Fruit fly (Drosophila melanogaster) whole organism, embryonic: ENCODE data around the gene CG7550.

Experiments
- CG10267 ChIP-seq: fragments of 200-800 bp; sonication (Bioruptor generic); optimal IDR thresholded peaks from 2 replicates; lab custom pipeline; 2018; ENCODE audit warnings: missing biosample characterization, mild to moderate bottlenecking, missing genetic modification characterization, moderate library complexity
- CG10543 ChIP-seq: fragments of 200-800 bp; sonication (Bioruptor generic); optimal IDR thresholded peaks from 3 replicates; lab custom pipeline; 2017; ENCODE audit warnings: missing biosample characterization, mild to moderate bottlenecking, missing genetic modification characterization, moderate library complexity
- CG11085 ChIP-seq: fragments of 200-800 bp; sonication (Bioruptor generic); IDR thresholded peaks from 2 replicates; pipeline ENCODE4 v1.3.6; 2022; ENCODE audit warnings: missing biosample characterization, missing genetic modification characterization
- CG12071 ChIP-seq: fragments of 200-800 bp; sonication (Bioruptor generic); optimal IDR thresholded peaks from 3 replicates; lab custom pipeline; 2018; ENCODE audit warnings: missing biosample characterization, mild to moderate bottlenecking, missing genetic modification characterization
- CG12744 ChIP-seq: fragments of 200-800 bp; sonication (Bioruptor generic); optimal IDR thresholded peaks from 2 replicates; lab custom pipeline; 2016; ENCODE audit warnings: missing biosample characterization, missing genetic modification characterization
- CG12942 ChIP-seq: fragments of 200-800 bp; sonication (Bioruptor generic); optimal IDR thresholded peaks from 3 replicates; lab custom pipeline; 2016; ENCODE audit warnings: missing biosample characterization, missing genetic modification characterization
- CG13296 ChIP-seq: fragments of 200-800 bp; sonication (Bioruptor generic); optimal IDR thresholded peaks from 3 replicates; lab custom pipeline; 2018; ENCODE audit warnings: missing biosample characterization, mild to moderate bottlenecking, missing genetic modification characterization
- CG15011 ChIP-seq: fragments of 200-800 bp; sonication (Bioruptor generic); optimal IDR thresholded peaks from 3 replicates; lab custom pipeline; 2018; ENCODE audit warnings: missing biosample characterization, mild to moderate bottlenecking, missing genetic modification characterization
- CG16779 ChIP-seq: fragments of 200-800 bp; sonication (Bioruptor generic); IDR thresholded peaks from 2 replicates; pipeline ENCODE4 v1.3.6; 2022; ENCODE audit warnings: missing biosample characterization, missing genetic modification characterization
- CG17912 ChIP-seq: fragments of 200-800 bp; sonication (Bioruptor generic); optimal IDR thresholded peaks from 2 replicates; lab custom pipeline; 2018; ENCODE audit warnings: missing biosample characterization, mild to moderate bottlenecking, missing genetic modification characterization
- CG18764 ChIP-seq: fragments of 200-800 bp; sonication (Bioruptor generic); optimal IDR thresholded peaks from 3 replicates; lab custom pipeline; 2016; ENCODE audit warnings: missing biosample characterization, missing genetic modification characterization
- CG31441 ChIP-seq: fragments of 200-800 bp; sonication (Bioruptor generic); IDR thresholded peaks from 2 replicates; pipeline ENCODE4 v1.3.6; 2022; ENCODE audit warnings: missing biosample characterization, missing genetic modification characterization
- CG3847 ChIP-seq: fragments of 200-800 bp; sonication (Bioruptor generic); IDR thresholded peaks from 2 replicates; pipeline ENCODE4 v1.3.6; 2022; ENCODE audit warnings: missing biosample characterization, missing genetic modification characterization
- CG7372 ChIP-seq: fragments of 200-800 bp; sonication (Bioruptor generic); IDR thresholded peaks from 2 replicates; pipeline ENCODE4 v1.3.6; 2022; ENCODE audit warnings: missing biosample characterization, missing genetic modification characterization
- CG8281 ChIP-seq: fragments of 200-800 bp; sonication (Bioruptor generic); optimal IDR thresholded peaks from 2 replicates; lab custom pipeline; 2018; ENCODE audit warnings: missing biosample characterization, mild to moderate bottlenecking, missing genetic modification characterization, moderate library complexity
- CG8290 ChIP-seq, 3 experiments: fragments of 200-800 bp; sonication (Bioruptor generic); optimal IDR thresholded peaks; 2 replicates each; lab custom pipeline; 2016 to 2019; ENCODE audit warnings: missing biosample characterization in 3 of 3, missing genetic modification characterization in 3 of 3, mild to moderate bottlenecking in 2 of 3, moderate library complexity in 1 of 3
- CG9437 ChIP-seq: fragments of 200-800 bp; sonication (Bioruptor generic); optimal IDR thresholded peaks from 2 replicates; lab custom pipeline; 2018; ENCODE audit warnings: missing biosample characterization, mild to moderate bottlenecking, missing genetic modification characterization
- CG9817 ChIP-seq: fragments of 200-800 bp; sonication (Bioruptor generic); optimal IDR thresholded peaks from 2 replicates; lab custom pipeline; 2018; ENCODE audit warnings: missing biosample characterization, mild to moderate bottlenecking, missing genetic modification characterization, moderate library complexity
- D19B ChIP-seq: fragments of 200-800 bp; sonication (Bioruptor generic); optimal IDR thresholded peaks from 2 replicates; lab custom pipeline; 2017; ENCODE audit warnings: missing biosample characterization, mild to moderate bottlenecking, missing genetic modification characterization
- Dip2 ChIP-seq: fragments of 200-800 bp; sonication (Bioruptor generic); IDR thresholded peaks from 2 replicates; pipeline ENCODE4 v1.3.6; 2022; ENCODE audit warnings: missing biosample characterization, missing genetic modification characterization
- E2f1 ChIP-seq: fragments of 200-800 bp; sonication (Bioruptor generic); IDR thresholded peaks from 2 replicates; pipeline ENCODE4 v1.3.6; 2022; ENCODE audit warnings: missing biosample characterization, missing genetic modification characterization
- Eip74EF ChIP-seq, 2 experiments: fragments of 200-800 bp in 1 of 2; fragments of >200 bp in 1 of 2; sonication (Bioruptor generic) in 1 of 2; optimal IDR thresholded peaks; 2 replicates each; lab custom pipeline; 2017 to 2019; ENCODE audit warnings: missing biosample characterization in 2 of 2, missing genetic modification characterization in 2 of 2, mild to moderate bottlenecking in 1 of 2, moderate library complexity in 1 of 2
- Fer2 ChIP-seq: fragments of 200-800 bp; sonication (Bioruptor generic); optimal IDR thresholded peaks from 2 replicates; lab custom pipeline; 2018; ENCODE audit warnings: missing biosample characterization, mild to moderate bottlenecking, missing genetic modification characterization, moderate library complexity
- Lim3 ChIP-seq: fragments of 200-800 bp; sonication (Bioruptor generic); IDR thresholded peaks from 2 replicates; pipeline ENCODE4 v1.3.6; 2022; ENCODE audit warnings: missing biosample characterization, missing genetic modification characterization
- Neu2 ChIP-seq: fragments of 200-800 bp; sonication (Bioruptor generic); optimal IDR thresholded peaks from 3 replicates; lab custom pipeline; 2016; ENCODE audit warnings: missing biosample characterization, missing genetic modification characterization, borderline replicate concordance
- Scr ChIP-seq: fragments of 200-800 bp; sonication (Bioruptor generic); IDR thresholded peaks from 2 replicates; pipeline ENCODE4 v1.3.6; 2022; ENCODE audit warnings: missing biosample characterization, missing genetic modification characterization; ENCODE audit not compliant: partially characterized antibody
- Taf1 ChIP-seq: fragments of 200-800 bp; sonication (Bioruptor generic); IDR thresholded peaks from 2 replicates; pipeline ENCODE4 v1.3.6; 2022; ENCODE audit warnings: missing biosample characterization, missing genetic modification characterization
- ab ChIP-seq: fragments of 200-800 bp; sonication (Bioruptor generic); optimal IDR thresholded peaks from 2 replicates; lab custom pipeline; 2016; ENCODE audit warnings: missing biosample characterization, missing genetic modification characterization
- abd-A ChIP-seq: fragments of 200-800 bp; sonication (Bioruptor generic); optimal IDR thresholded peaks from 3 replicates; lab custom pipeline; 2019; ENCODE audit warnings: missing biosample characterization, mild to moderate bottlenecking, missing genetic modification characterization, moderate library complexity
- ash1 ChIP-seq: fragments of 200-800 bp; sonication (Bioruptor generic); optimal IDR thresholded peaks from 2 replicates; lab custom pipeline; 2018; ENCODE audit warnings: missing biosample characterization, mild to moderate bottlenecking, missing genetic modification characterization
- bab2 ChIP-seq: fragments of 200-800 bp; sonication (Bioruptor generic); optimal IDR thresholded peaks from 2 replicates; lab custom pipeline; 2016; ENCODE audit warnings: missing biosample characterization, missing genetic modification characterization
- bbx ChIP-seq: fragments of 200-800 bp; sonication (Bioruptor generic); IDR thresholded peaks from 2 replicates; pipeline ENCODE4 v1.3.6; 2022; ENCODE audit warnings: missing biosample characterization, missing genetic modification characterization; ENCODE audit not compliant: partially characterized antibody
- bowl ChIP-seq: fragments of 200-800 bp; sonication (Bioruptor generic); IDR thresholded peaks from 2 replicates; pipeline ENCODE4 v1.3.6; 2022; ENCODE audit warnings: missing biosample characterization, missing genetic modification characterization
- chif ChIP-seq, 2 experiments: fragments of 200-800 bp; sonication (Bioruptor generic); optimal IDR thresholded peaks; 3 replicates each; lab custom pipeline; 2016; ENCODE audit warnings: missing biosample characterization in 2 of 2, missing genetic modification characterization in 2 of 2
- crol ChIP-seq: fragments of 200-800 bp; sonication (Bioruptor generic); IDR thresholded peaks from 2 replicates; pipeline ENCODE4 v1.3.6; 2022; ENCODE audit warnings: missing biosample characterization, missing genetic modification characterization
- dpn ChIP-seq, 2 experiments: fragments of 200-800 bp; sonication (Bioruptor generic); optimal IDR thresholded peaks; 3 replicates each; lab custom pipeline; 2016; ENCODE audit warnings: missing biosample characterization in 2 of 2, missing genetic modification characterization in 2 of 2
- en ChIP-seq: fragments of 200-800 bp; sonication (Bioruptor generic); optimal IDR thresholded peaks from 2 replicates; lab custom pipeline; 2016; ENCODE audit warnings: missing biosample characterization, missing genetic modification characterization
- eyg ChIP-seq: fragments of 200-800 bp; sonication (Bioruptor generic); optimal IDR thresholded peaks from 3 replicates; lab custom pipeline; 2016; ENCODE audit warnings: missing biosample characterization, missing genetic modification characterization
- fd3F ChIP-seq: fragments of 200-800 bp; sonication (Bioruptor generic); optimal IDR thresholded peaks from 2 replicates; lab custom pipeline; 2018; ENCODE audit warnings: missing biosample characterization, mild to moderate bottlenecking, missing genetic modification characterization, moderate library complexity
- maf-S ChIP-seq: fragments of 200-800 bp; sonication (Bioruptor generic); optimal IDR thresholded peaks from 2 replicates; lab custom pipeline; 2016; ENCODE audit warnings: missing biosample characterization, missing genetic modification characterization
- nau ChIP-seq: fragments of 200-800 bp; sonication (Bioruptor generic); optimal IDR thresholded peaks from 3 replicates; lab custom pipeline; 2017; ENCODE audit warnings: missing biosample characterization, mild to moderate bottlenecking, missing genetic modification characterization, missing genetic modification reagents
- nmo ChIP-seq: fragments of 200-800 bp; sonication (Bioruptor generic); optimal IDR thresholded peaks from 2 replicates; lab custom pipeline; 2018; ENCODE audit warnings: missing biosample characterization, mild to moderate bottlenecking, missing genetic modification characterization, moderate library complexity
- pho ChIP-seq: fragments of 200-800 bp; sonication (Bioruptor generic); optimal IDR thresholded peaks from 2 replicates; lab custom pipeline; 2016; ENCODE audit warnings: missing biosample characterization, missing genetic modification characterization
- slp2 ChIP-seq: fragments of 200-800 bp; sonication (Bioruptor generic); optimal IDR thresholded peaks from 2 replicates; lab custom pipeline; 2016; ENCODE audit warnings: missing biosample characterization, missing genetic modification characterization
- tap ChIP-seq: fragments of 200-800 bp; optimal IDR thresholded peaks from 3 replicates; lab custom pipeline; 2019; ENCODE audit warnings: missing biosample characterization, mild to moderate bottlenecking, missing genetic modification characterization, moderate library complexity
- tin ChIP-seq: fragments of 200-800 bp; sonication (Bioruptor generic); optimal IDR thresholded peaks from 3 replicates; lab custom pipeline; 2016; ENCODE audit warnings: missing biosample characterization, missing genetic modification characterization
- twi ChIP-seq: fragments of 200-800 bp; optimal IDR thresholded peaks from 2 replicates; lab custom pipeline; 2019; ENCODE audit warnings: missing biosample characterization, mild to moderate bottlenecking, missing genetic modification characterization, moderate library complexity
- vvl ChIP-seq: fragments of 200-800 bp; sonication (Bioruptor generic); IDR thresholded peaks from 2 replicates; pipeline ENCODE4 v1.3.6; 2022; ENCODE audit warnings: missing biosample characterization, missing genetic modification characterization
- wor ChIP-seq: fragments of 200-800 bp; sonication (Bioruptor generic); IDR thresholded peaks from 2 replicates; pipeline ENCODE4 v1.3.6; 2022; ENCODE audit warnings: missing biosample characterization, missing genetic modification characterization
- zf30C ChIP-seq: fragments of 200-800 bp; sonication (Bioruptor generic); optimal IDR thresholded peaks from 3 replicates; lab custom pipeline; 2018; ENCODE audit warnings: missing biosample characterization, mild to moderate bottlenecking, missing genetic modification characterization
- zfh2 ChIP-seq: fragments of 200-800 bp; sonication (Bioruptor generic); optimal IDR thresholded peaks from 2 replicates; lab custom pipeline; 2016; ENCODE audit warnings: missing biosample characterization, missing genetic modification characterization

CG7550 gene

dm6 chr3L:8137448-8137906 lies 13.1 kb upstream of the CG7550 start, which contains the start of the genes Setx and mus301 (continued):
- peak; percentile 93 for TF ChIP-seq CG3847 (GFP tag; lab: Robert Waterston, UW)
- TF ChIP-seq CG31441 (GFP tag; lab: Robert Waterston, UW) = no peak
- no peak for TF ChIP-seq CG12071 (GFP tag; lab: Kevin White, UChicago)
- TF ChIP-seq twi (tag; lab: Kevin White, UChicago) = no peak
- peak; percentile 88 for TF ChIP-seq pho
- peak; percentile 80 for TF ChIP-seq CG7372
- no peak for TF ChIP-seq wor (GFP tag; lab: Robert Waterston, UW)
- peak; percentile 84 for TF ChIP-seq bab2 (GFP tag; lab: Kevin White, UChicago)
- TF ChIP-seq CG11085 = peak; percentile 83
- peak; percentile 73 for TF ChIP-seq CG12744
- TF ChIP-seq CG18764 (GFP tag; lab: Kevin White, UChicago) = peak; percentile 79
- peak; percentile 59 for TF ChIP-seq Neu2 (GFP tag; lab: Kevin White, UChicago)
- TF ChIP-seq nau (GFP tag; lab: Kevin White, UChicago) = no peak
- no peak for TF ChIP-seq eyg (GFP tag; lab: Kevin White, UChicago)
- TF ChIP-seq nmo = peak; percentile 89
- no peak for TF ChIP-seq D19B (GFP tag; lab: Kevin White, UChicago)
- TF ChIP-seq Lim3 (GFP tag; lab: Robert Waterston, UW) = no peak
- no peak for TF ChIP-seq CG8281 (tag; lab: Kevin White, UChicago)
- peak; percentile 52 for TF ChIP-seq Fer2 (tag; lab: Kevin White, UChicago)
- peak; percentile 75 for TF ChIP-seq CG10543
- no peak; the same call in 1 of the 2 replicates for TF ChIP-seq Taf1 (GFP tag; lab: Robert Waterston, UW)
- TF ChIP-seq ash1 (GFP tag; lab: Kevin White, UChicago) = no peak
- TF ChIP-seq Scr (GFP tag; lab: Robert Waterston, UW) = no peak; the same call in 1 of the 2 replicates
- no peak for TF ChIP-seq zf30C
- TF ChIP-seq zfh2 (GFP tag; lab: Kevin White, UChicago) = peak; percentile 94
- TF ChIP-seq Dip2 (GFP tag; lab: Robert Waterston, UW) = no peak
- TF ChIP-seq vvl (GFP tag; lab: Robert Waterston, UW) = peak; percentile 81
- no peak for TF ChIP-seq bbx
- no peak for TF ChIP-seq tap (tag; lab: Kevin White, UChicago)
- peak; percentile 54 for TF ChIP-seq slp2 (GFP tag; lab: Kevin White, UChicago)
- TF ChIP-seq CG15011 (GFP tag; lab: Kevin White, UChicago) = no peak
- no peak for TF ChIP-seq bowl (GFP tag; lab: Robert Waterston, UW)
- peak; percentile 85 for TF ChIP-seq tin (GFP tag; lab: Kevin White, UChicago)
- TF ChIP-seq crol (GFP tag; lab: Robert Waterston, UW) = no peak
- TF ChIP-seq ab (GFP tag; lab: Kevin White, UChicago) = peak; percentile 65
- peak; percentile 98 for TF ChIP-seq CG10267 (tag; lab: Kevin White, UChicago)
- TF ChIP-seq abd-A (tag; lab: Kevin White, UChicago) = no peak
- TF ChIP-seq CG8290 (GFP tag; optimal IDR thresholded peaks at IDR 0.05; lab: Kevin White, UChicago) = peak; percentile 83
- no peak for TF ChIP-seq CG8290 (tag; optimal IDR thresholded peaks at IDR 0.05; lab: Kevin White, UChicago)
- no peak for TF ChIP-seq Eip74EF (GFP tag; optimal IDR thresholded peaks at IDR 0.05; lab: Kevin White, UChicago)
- peak; percentile 60 for TF ChIP-seq CG13296 (GFP tag; lab: Kevin White, UChicago)
- peak; percentile 83 to 90 for TF ChIP-seq dpn (GFP tag; optimal IDR thresholded peaks at IDR 0.05; lab: Kevin White, UChicago)
- peak; percentile 86 for TF ChIP-seq CG9817 (tag; lab: Kevin White, UChicago)
- TF ChIP-seq CG12942 (GFP tag; lab: Kevin White, UChicago) = peak; percentile 88
- TF ChIP-seq E2f1 (GFP tag; lab: Robert Waterston, UW) = peak; percentile 79
- TF ChIP-seq en (GFP tag; lab: Kevin White, UChicago) = no peak
- TF ChIP-seq CG9437 (GFP tag; lab: Kevin White, UChicago) = peak; percentile 87
- peak; percentile 61 to 86 for TF ChIP-seq chif (GFP tag; optimal IDR thresholded peaks at IDR 0.05; lab: Kevin White, UChicago)
- peak; percentile 79 for TF ChIP-seq maf-S
- TF ChIP-seq CG16779 (GFP tag; lab: Robert Waterston, UW) = no peak
- peak; percentile 63 for TF ChIP-seq fd3F (GFP tag; lab: Kevin White, UChicago)
- TF ChIP-seq CG17912 (GFP tag; lab: Kevin White, UChicago) = peak; percentile 19
